Fruit fly (Drosophila melanogaster) whole organism, wandering third instar larva: ENCODE measurements around the gene pelo.

Source experiments
- Abd-B ChIP-seq: fragments of >200 bp; optimal IDR thresholded peaks from 2 replicates; lab custom pipeline; 2017; ENCODE audit warnings: missing biosample characterization, missing genetic modification characterization
- CG32264 ChIP-seq: fragments of 200-800 bp; sonication (Bioruptor generic); optimal IDR thresholded peaks from 2 replicates; lab custom pipeline; 2016; ENCODE audit warnings: missing biosample characterization, missing genetic modification characterization
- Dfd ChIP-seq: fragments of >200 bp; optimal IDR thresholded peaks from 2 replicates; lab custom pipeline; 2017; ENCODE audit warnings: missing biosample characterization, missing genetic modification characterization
- Dif ChIP-seq: fragments of 200-275, 200-300 bp; sonication (Bioruptor generic); optimal IDR thresholded peaks from 2 replicates; lab custom pipeline; 2018; ENCODE audit warnings: missing biosample characterization, missing genetic modification characterization; ENCODE audit not compliant: partially characterized antibody
- GATAd ChIP-seq: sonication (Bioruptor generic); optimal IDR thresholded peaks from 2 replicates; lab custom pipeline; 2016; ENCODE audit warnings: missing biosample characterization, missing genetic modification characterization
- HLH106 ChIP-seq: fragments of 200-800 bp; optimal IDR thresholded peaks from 3 replicates; lab custom pipeline; 2019; ENCODE audit warnings: missing biosample characterization, mild to moderate bottlenecking, missing genetic modification characterization, moderate library complexity
- Hnf4 ChIP-seq: fragments of 200-800 bp; sonication (Bioruptor generic); optimal IDR thresholded peaks from 2 replicates; lab custom pipeline; 2016; ENCODE audit warnings: missing biosample characterization, mild to moderate bottlenecking, missing genetic modification characterization
- Hr78 ChIP-seq: fragments of >200 bp; optimal IDR thresholded peaks from 2 replicates; lab custom pipeline; 2017; ENCODE audit warnings: missing biosample characterization, missing genetic modification characterization
- Hr83 ChIP-seq: fragments of 200-300 bp; sonication (Bioruptor generic); optimal IDR thresholded peaks from 2 replicates; lab custom pipeline; 2016; ENCODE audit warnings: missing biosample characterization, mild to moderate bottlenecking, missing genetic modification characterization, moderate library complexity; ENCODE audit not compliant: poor library complexity, severe bottlenecking
- Jra ChIP-seq: sonication (Bioruptor generic); optimal IDR thresholded peaks from 2 replicates; lab custom pipeline; 2016; ENCODE audit warnings: missing biosample characterization, missing genetic modification characterization
- Mio ChIP-seq: sonication (Bioruptor generic); optimal IDR thresholded peaks from 2 replicates; lab custom pipeline; 2016; ENCODE audit warnings: missing biosample characterization, missing genetic modification characterization
- Myc ChIP-seq: fragments of >200 bp; optimal IDR thresholded peaks from 2 replicates; lab custom pipeline; 2017
- N ChIP-seq: fragments of >200 bp; optimal IDR thresholded peaks from 2 replicates; lab custom pipeline; 2018; ENCODE audit warnings: missing biosample characterization, missing external identifiers, missing genetic modification characterization
- OdsH ChIP-seq: fragments of 200-800 bp; sonication (Bioruptor generic); optimal IDR thresholded peaks from 2 replicates; lab custom pipeline; 2016; ENCODE audit warnings: missing biosample characterization, mild to moderate bottlenecking, missing genetic modification characterization
- Sp1 ChIP-seq: fragments of 200-800 bp; sonication (Bioruptor generic); optimal IDR thresholded peaks from 3 replicates; lab custom pipeline; 2019; ENCODE audit warnings: missing biosample characterization, mild to moderate bottlenecking, missing genetic modification characterization, moderate library complexity
- Vsx2 ChIP-seq: fragments of 200-300, 225-300 bp; sonication (Bioruptor generic); optimal IDR thresholded peaks from 2 replicates; lab custom pipeline; 2018; ENCODE audit warnings: missing biosample characterization, missing genetic modification characterization; ENCODE audit not compliant: partially characterized antibody
- br ChIP-seq: fragments of 200-800 bp; sonication (Bioruptor generic); optimal IDR thresholded peaks from 2 replicates; lab custom pipeline; 2016; ENCODE audit warnings: missing biosample characterization, missing genetic modification characterization
- brk ChIP-seq: fragments of 200-800 bp; sonication (Bioruptor generic); optimal IDR thresholded peaks from 2 replicates; lab custom pipeline; 2016; ENCODE audit warnings: missing biosample characterization, mild to moderate bottlenecking, missing genetic modification characterization
- dl ChIP-seq, 2 experiments: fragments of 175-275, 200-275 bp in 1 of 2; fragments of 200-275 bp in 1 of 2; sonication (Bioruptor generic); optimal IDR thresholded peaks; lab custom pipeline; 2018; ENCODE audit warnings: mild to moderate bottlenecking in 2 of 2, missing biosample characterization in 2 of 2, missing genetic modification characterization in 2 of 2, moderate library complexity in 2 of 2; ENCODE audit not compliant: partially characterized antibody in 2 of 2, insufficient read depth in 1 of 2
- dsf ChIP-seq: sonication (Bioruptor generic); optimal IDR thresholded peaks from 2 replicates; lab custom pipeline; 2016; ENCODE audit warnings: missing biosample characterization, missing genetic modification characterization, borderline replicate concordance
- ey ChIP-seq: fragments of 200-800 bp; sonication (Bioruptor generic); optimal IDR thresholded peaks from 2 replicates; lab custom pipeline; 2016; ENCODE audit warnings: missing biosample characterization, missing genetic modification characterization
- foxo ChIP-seq, 2 experiments: fragments of 200-800 bp; sonication (Bioruptor generic); optimal IDR thresholded peaks; 2 replicates in 1 of 2; 3 replicates in 1 of 2; lab custom pipeline; 2016 to 2017; ENCODE audit warnings: missing biosample characterization in 2 of 2, missing genetic modification characterization in 2 of 2
- fru ChIP-seq: fragments of 200-800 bp; sonication (Bioruptor generic); optimal IDR thresholded peaks from 3 replicates; lab custom pipeline; 2016; ENCODE audit warnings: missing biosample characterization, mild to moderate bottlenecking, missing genetic modification characterization
- h ChIP-seq: fragments of 200-800 bp; sonication (Bioruptor generic); optimal IDR thresholded peaks from 3 replicates; lab custom pipeline; 2016; ENCODE audit warnings: missing biosample characterization, mild to moderate bottlenecking, missing genetic modification characterization
- jim ChIP-seq: fragments of 175-275, 200-325 bp; sonication (Bioruptor generic); optimal IDR thresholded peaks from 2 replicates; lab custom pipeline; 2016; ENCODE audit warnings: missing biosample characterization, mild to moderate bottlenecking, missing genetic modification characterization
- lola ChIP-seq: fragments of >200 bp; optimal IDR thresholded peaks from 2 replicates; lab custom pipeline; 2017; ENCODE audit warnings: missing biosample characterization, missing genetic modification characterization
- psq ChIP-seq: fragments of 200-800 bp; sonication (Bioruptor generic); optimal IDR thresholded peaks from 3 replicates; lab custom pipeline; 2017; ENCODE audit warnings: missing biosample characterization, mild to moderate bottlenecking, missing genetic modification characterization, moderate library complexity
- rgr ChIP-seq: fragments of 200-800 bp; sonication (Bioruptor generic); optimal IDR thresholded peaks from 3 replicates; lab custom pipeline; 2016; ENCODE audit warnings: missing biosample characterization, mild to moderate bottlenecking, missing genetic modification characterization
- sage ChIP-seq: fragments of 200-800 bp; sonication (Bioruptor generic); optimal IDR thresholded peaks from 2 replicates; lab custom pipeline; 2016; ENCODE audit warnings: missing biosample characterization, mild to moderate bottlenecking, missing genetic modification characterization
- tai ChIP-seq: sonication (Bioruptor generic); optimal IDR thresholded peaks from 2 replicates; lab custom pipeline; 2016; ENCODE audit warnings: missing biosample characterization, missing genetic modification characterization
- woc ChIP-seq: sonication (Bioruptor generic); optimal IDR thresholded peaks from 2 replicates; lab custom pipeline; 2016; ENCODE audit warnings: missing biosample characterization, mild to moderate bottlenecking, missing genetic modification characterization

pelo gene

DNA sequence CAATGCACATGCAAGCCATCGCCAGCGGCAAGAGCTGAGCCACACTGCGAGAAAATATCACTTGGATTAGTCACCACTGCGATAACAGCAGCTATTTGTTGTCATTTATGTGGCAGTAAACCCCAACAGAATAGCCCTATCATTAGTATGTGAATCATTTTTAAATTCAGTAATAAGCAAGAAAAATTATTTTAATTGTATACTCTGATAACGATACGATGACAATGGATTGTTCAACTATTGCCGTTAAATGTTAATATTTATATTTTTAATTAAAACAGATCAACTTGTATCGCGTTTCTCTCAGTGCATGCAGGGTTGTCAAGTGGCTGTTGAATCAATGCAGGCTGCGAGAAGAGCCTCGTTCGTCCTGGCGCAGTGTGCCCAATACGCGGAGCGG lies 37.2 kb downstream of the pelo start:
- no peak for TF ChIP-seq sage (GFP tag; lab: Kevin White, UChicago)
- TF ChIP-seq foxo (GFP tag; optimal IDR thresholded peaks at IDR 0.05; lab: Kevin White, UChicago) = peak in 1 of 2 experiments; percentile 20
- TF ChIP-seq HLH106 (tag; lab: Kevin White, UChicago) = peak; percentile 12
- TF ChIP-seq woc (GFP tag; lab: Kevin White, UChicago) = no peak
- TF ChIP-seq h (GFP tag; lab: Kevin White, UChicago) = peak; percentile 14
- no peak for TF ChIP-seq N (GFP tag; lab: Kevin White, UChicago)
- no peak for TF ChIP-seq Hnf4 (GFP tag; lab: Kevin White, UChicago)
- no peak for TF ChIP-seq CG32264 (GFP tag; lab: Kevin White, UChicago)
- no peak for TF ChIP-seq Myc (lab: Kevin White, UChicago)
- TF ChIP-seq rgr (GFP tag; lab: Kevin White, UChicago) = peak; percentile 17
- no peak for TF ChIP-seq Jra
- no peak for TF ChIP-seq Hr78 (GFP tag; lab: Kevin White, UChicago)

DNA sequence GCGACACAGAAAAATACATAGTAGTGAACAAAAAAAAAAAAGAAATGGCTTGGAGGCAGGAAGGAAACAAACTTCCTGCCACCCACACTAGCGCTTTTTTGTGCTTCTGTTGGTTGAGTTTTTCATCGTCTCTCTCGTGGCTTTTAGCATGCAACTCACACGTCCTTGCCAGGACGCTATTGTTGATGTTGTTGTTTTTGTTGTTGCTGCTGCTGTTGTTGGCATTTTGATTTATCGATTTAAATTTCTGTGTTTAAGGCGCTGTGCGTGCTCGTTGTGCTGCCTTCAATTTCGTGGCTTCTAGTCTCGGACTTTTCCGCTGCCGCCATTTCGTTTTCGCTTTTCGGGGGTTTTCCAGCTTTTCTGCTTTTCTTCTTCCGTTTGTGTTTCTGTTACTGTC lies 39.1 kb downstream of the pelo start:
- TF ChIP-seq Dfd (peak; percentile 63), dsf (GFP tag; lab: Kevin White, UChicago) (no peak)
- TF ChIP-seq, all 38 proteins: peak for 1

DNA sequence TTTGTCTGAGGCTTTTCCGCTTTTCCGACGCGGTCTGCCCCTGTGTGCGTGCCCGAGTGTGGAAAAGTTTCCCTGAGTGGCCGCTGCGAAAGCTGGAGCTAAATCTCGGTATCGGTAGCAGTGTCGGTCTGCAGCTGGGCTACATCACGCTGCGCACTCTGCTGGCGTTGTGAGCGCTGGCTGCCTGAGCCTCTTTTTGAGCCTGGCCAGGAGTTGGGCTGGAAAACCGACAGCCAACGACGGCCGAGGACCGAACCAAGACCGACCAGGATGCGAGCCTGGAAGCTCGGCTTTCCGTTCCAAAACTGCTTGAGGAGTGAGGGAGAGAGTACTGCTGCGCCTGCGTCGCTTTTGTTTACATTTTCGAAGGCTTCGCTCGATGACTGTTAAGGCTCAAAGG lies 43.2 kb downstream of the pelo start:
- TF ChIP-seq Sp1 (GFP tag; lab: Kevin White, UChicago) (no peak), psq (GFP tag; lab: Kevin White, UChicago) (no peak), dsf (GFP tag; lab: Kevin White, UChicago) (no peak), GATAd (GFP tag; lab: Kevin White, UChicago) (no peak), Dif (GFP tag; lab: Kevin White, UChicago) (no peak), ey (GFP tag; lab: Kevin White, UChicago) (no peak), h (GFP tag; lab: Kevin White, UChicago) (no peak), rgr (GFP tag; lab: Kevin White, UChicago) (no peak), Hr83 (GFP tag; lab: Kevin White, UChicago) (no peak), Dfd (no peak), dl (GFP tag; optimal IDR thresholded peaks at IDR 0.05; lab: Kevin White, UChicago; ENCODE audit: insufficient read depth in 1 of 2, partially characterized antibody in 2 of 2) (no peak), brk (no peak), Hnf4 (GFP tag; lab: Kevin White, UChicago) (no peak)

DNA sequence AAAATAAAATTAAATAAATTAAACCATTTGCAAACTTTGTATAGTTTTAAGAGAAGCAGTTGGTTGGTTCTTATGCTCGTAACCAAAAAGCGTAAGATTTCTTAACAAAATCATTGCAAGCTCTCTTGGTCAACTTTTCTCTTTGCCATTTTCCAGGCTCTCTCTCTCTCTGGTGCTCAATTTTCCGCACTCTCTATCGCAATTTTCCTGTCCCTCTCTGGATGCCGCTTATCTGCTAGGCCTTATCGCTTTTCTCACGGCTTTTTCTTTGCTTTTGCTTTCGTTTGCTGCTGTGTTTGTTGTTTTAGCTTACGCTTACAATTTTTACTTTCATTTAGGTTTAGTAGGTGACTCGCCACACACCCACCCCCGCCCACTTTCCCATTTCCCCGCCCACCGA lies 44.0 kb downstream of the pelo start:
- TF ChIP-seq woc (GFP tag; lab: Kevin White, UChicago) = no peak
- TF ChIP-seq rgr (GFP tag; lab: Kevin White, UChicago) = no peak
- TF ChIP-seq br (GFP tag; lab: Kevin White, UChicago) = no peak
- no peak for TF ChIP-seq GATAd (GFP tag; lab: Kevin White, UChicago)
- TF ChIP-seq tai (GFP tag; lab: Kevin White, UChicago) = no peak
- no peak for TF ChIP-seq psq (GFP tag; lab: Kevin White, UChicago)
- TF ChIP-seq h (GFP tag; lab: Kevin White, UChicago) = no peak
- TF ChIP-seq dl (GFP tag; optimal IDR thresholded peaks at IDR 0.05; lab: Kevin White, UChicago; ENCODE audit: insufficient read depth in 1 of 2, partially characterized antibody in 2 of 2) = no peak
- no peak for TF ChIP-seq lola (GFP tag; lab: Kevin White, UChicago)

DNA sequence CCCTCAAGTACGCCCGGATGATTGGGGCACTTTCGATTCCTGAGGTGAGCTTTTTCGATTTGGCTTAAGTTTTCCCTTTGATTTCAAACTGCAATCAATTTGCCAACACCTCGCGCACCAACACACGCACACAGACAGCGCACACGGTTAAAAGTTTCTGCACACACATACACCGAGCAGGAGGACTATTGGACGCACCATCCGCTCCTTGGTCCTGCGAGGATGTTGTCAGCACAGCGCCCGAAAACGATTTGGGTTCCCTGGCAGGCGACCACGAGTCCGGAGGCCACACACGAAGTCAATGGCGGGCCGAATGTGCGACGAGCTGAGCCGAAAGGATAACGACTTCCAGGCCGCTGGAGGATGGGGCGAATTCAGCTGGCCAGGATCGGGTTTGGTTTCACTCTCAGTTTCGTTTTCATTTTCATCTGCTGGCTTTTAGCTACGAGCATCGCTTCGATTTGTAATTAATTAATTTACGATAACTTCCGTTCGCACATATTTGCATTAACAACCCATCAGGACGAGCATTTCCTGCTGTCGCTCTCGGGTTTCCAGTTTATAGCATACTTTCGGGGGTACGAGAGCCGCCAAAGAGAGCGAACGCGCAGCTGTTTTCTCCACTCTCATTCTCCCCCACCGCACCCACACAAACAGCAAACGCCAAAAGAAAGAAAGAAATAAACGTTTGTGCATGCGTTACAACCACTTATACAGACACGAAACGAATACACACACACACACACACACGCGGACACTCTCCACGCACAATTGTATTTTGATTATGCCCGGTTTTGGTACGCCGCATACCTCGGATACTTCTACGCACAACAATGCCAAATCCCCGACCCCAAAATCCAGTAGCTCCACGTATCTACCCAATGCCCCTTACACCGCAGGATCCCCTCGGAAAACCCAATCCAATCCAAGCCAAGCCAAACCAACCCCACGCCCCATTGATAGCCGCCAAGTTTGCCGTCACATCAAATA lies 45.9 kb downstream of the pelo start, which contains the start of gene Nckx30C:
Gene Nckx30C, minus strand, starts transcription at position 260 of the 990 bp plus-strand sequence.
- TF ChIP-seq psq (GFP tag; lab: Kevin White, UChicago) = no peak
- peak; percentile 41 for TF ChIP-seq Dfd

DNA sequence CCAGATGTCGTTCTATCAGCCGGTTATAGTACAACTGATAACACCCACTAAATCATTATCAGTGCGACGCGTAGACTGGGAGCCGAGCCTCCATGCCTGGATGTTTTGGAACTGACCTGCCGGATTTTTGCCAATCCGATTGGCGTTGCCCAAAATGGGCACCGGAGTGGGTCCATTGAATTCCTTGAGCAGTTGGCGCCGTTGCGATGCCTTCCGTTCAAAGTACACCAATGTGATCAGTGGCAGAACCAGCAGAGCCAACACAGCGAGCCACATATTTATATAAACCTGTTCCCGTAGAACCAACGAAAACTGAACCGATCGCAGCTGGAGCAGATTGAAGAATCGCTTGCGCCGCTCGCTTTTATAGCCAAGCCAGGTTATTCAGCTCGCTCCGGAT lies 49.1 kb downstream of the pelo start, which contains the start of gene Cyp4e3:
Gene Cyp4e3, minus strand, starts transcription at position 327 of the 400 bp plus-strand sequence.
- TF ChIP-seq Myc (lab: Kevin White, UChicago) (no peak), Vsx2 (GFP tag; lab: Kevin White, UChicago) (no peak), dsf (GFP tag; lab: Kevin White, UChicago) (no peak), brk (no peak), Hr83 (GFP tag; lab: Kevin White, UChicago) (no peak), psq (GFP tag; lab: Kevin White, UChicago) (no peak), HLH106 (tag; lab: Kevin White, UChicago) (no peak), Mio (GFP tag; lab: Kevin White, UChicago) (no peak), CG32264 (GFP tag; lab: Kevin White, UChicago) (no peak), jim (no peak), fru (GFP tag; lab: Kevin White, UChicago) (no peak), Dif (GFP tag; lab: Kevin White, UChicago) (no peak), h (GFP tag; lab: Kevin White, UChicago) (no peak), Abd-B (GFP tag; lab: Kevin White, UChicago) (no peak), Sp1 (GFP tag; lab: Kevin White, UChicago) (no peak), Hnf4 (GFP tag; lab: Kevin White, UChicago) (no peak), OdsH (no peak), br (GFP tag; lab: Kevin White, UChicago) (no peak)
